Fruit fly (Drosophila melanogaster) whole organism, wandering third instar larva: ENCODE measurements around the gene CG32551.

Experiments used
- Abd-B ChIP-seq: fragments of >200 bp; optimal IDR thresholded peaks from 2 replicates; lab custom pipeline; 2017; ENCODE audit warnings: missing biosample characterization, missing genetic modification characterization
- CG32264 ChIP-seq: fragments of 200-800 bp; sonication (Bioruptor generic); optimal IDR thresholded peaks from 2 replicates; lab custom pipeline; 2016; ENCODE audit warnings: missing biosample characterization, missing genetic modification characterization
- CG9705 ChIP-seq: fragments of 200-800 bp; sonication (Bioruptor generic); optimal IDR thresholded peaks from 2 replicates; lab custom pipeline; 2018; ENCODE audit warnings: missing biosample characterization, mild to moderate bottlenecking, missing genetic modification characterization
- CrebA ChIP-seq: fragments of 200-800 bp; sonication (Bioruptor generic); optimal IDR thresholded peaks from 2 replicates; lab custom pipeline; 2016; ENCODE audit warnings: missing biosample characterization, mild to moderate bottlenecking, missing genetic modification characterization, borderline replicate concordance
- Dif ChIP-seq: fragments of 200-275, 200-300 bp; sonication (Bioruptor generic); optimal IDR thresholded peaks from 2 replicates; lab custom pipeline; 2018; ENCODE audit warnings: missing biosample characterization, missing genetic modification characterization; ENCODE audit not compliant: partially characterized antibody
- HLH106 ChIP-seq: fragments of 200-800 bp; optimal IDR thresholded peaks from 3 replicates; lab custom pipeline; 2019; ENCODE audit warnings: missing biosample characterization, mild to moderate bottlenecking, missing genetic modification characterization, moderate library complexity
- Hnf4 ChIP-seq: fragments of 200-800 bp; sonication (Bioruptor generic); optimal IDR thresholded peaks from 2 replicates; lab custom pipeline; 2016; ENCODE audit warnings: missing biosample characterization, mild to moderate bottlenecking, missing genetic modification characterization
- Hr83 ChIP-seq: fragments of 200-300 bp; sonication (Bioruptor generic); optimal IDR thresholded peaks from 2 replicates; lab custom pipeline; 2016; ENCODE audit warnings: missing biosample characterization, mild to moderate bottlenecking, missing genetic modification characterization, moderate library complexity; ENCODE audit not compliant: poor library complexity, severe bottlenecking
- Jra ChIP-seq: sonication (Bioruptor generic); optimal IDR thresholded peaks from 2 replicates; lab custom pipeline; 2016; ENCODE audit warnings: missing biosample characterization, missing genetic modification characterization
- Mio ChIP-seq: sonication (Bioruptor generic); optimal IDR thresholded peaks from 2 replicates; lab custom pipeline; 2016; ENCODE audit warnings: missing biosample characterization, missing genetic modification characterization
- Myc ChIP-seq: fragments of >200 bp; optimal IDR thresholded peaks from 2 replicates; lab custom pipeline; 2017
- N ChIP-seq: fragments of >200 bp; optimal IDR thresholded peaks from 2 replicates; lab custom pipeline; 2018; ENCODE audit warnings: missing biosample characterization, missing external identifiers, missing genetic modification characterization
- OdsH ChIP-seq: fragments of 200-800 bp; sonication (Bioruptor generic); optimal IDR thresholded peaks from 2 replicates; lab custom pipeline; 2016; ENCODE audit warnings: missing biosample characterization, mild to moderate bottlenecking, missing genetic modification characterization
- Rel ChIP-seq, 2 experiments: fragments of 200-800 bp; sonication (Bioruptor generic) in 1 of 2; optimal IDR thresholded peaks; 2 replicates in 1 of 2; 3 replicates in 1 of 2; lab custom pipeline; 2016 to 2019; ENCODE audit warnings: mild to moderate bottlenecking in 2 of 2, missing biosample characterization in 2 of 2, missing genetic modification characterization in 2 of 2, moderate library complexity in 1 of 2
- Sp1 ChIP-seq: fragments of 200-800 bp; sonication (Bioruptor generic); optimal IDR thresholded peaks from 3 replicates; lab custom pipeline; 2019; ENCODE audit warnings: missing biosample characterization, mild to moderate bottlenecking, missing genetic modification characterization, moderate library complexity
- Vsx2 ChIP-seq: fragments of 200-300, 225-300 bp; sonication (Bioruptor generic); optimal IDR thresholded peaks from 2 replicates; lab custom pipeline; 2018; ENCODE audit warnings: missing biosample characterization, missing genetic modification characterization; ENCODE audit not compliant: partially characterized antibody
- br ChIP-seq: fragments of 200-800 bp; sonication (Bioruptor generic); optimal IDR thresholded peaks from 2 replicates; lab custom pipeline; 2016; ENCODE audit warnings: missing biosample characterization, missing genetic modification characterization
- brk ChIP-seq: fragments of 200-800 bp; sonication (Bioruptor generic); optimal IDR thresholded peaks from 2 replicates; lab custom pipeline; 2016; ENCODE audit warnings: missing biosample characterization, mild to moderate bottlenecking, missing genetic modification characterization
- dl ChIP-seq, 2 experiments: fragments of 175-275, 200-275 bp in 1 of 2; fragments of 200-275 bp in 1 of 2; sonication (Bioruptor generic); optimal IDR thresholded peaks; lab custom pipeline; 2018; ENCODE audit warnings: mild to moderate bottlenecking in 2 of 2, missing biosample characterization in 2 of 2, missing genetic modification characterization in 2 of 2, moderate library complexity in 2 of 2; ENCODE audit not compliant: partially characterized antibody in 2 of 2, insufficient read depth in 1 of 2
- dmrt93B ChIP-seq: fragments of 200-800 bp; sonication (Bioruptor generic); optimal IDR thresholded peaks from 2 replicates; lab custom pipeline; 2018; ENCODE audit warnings: missing biosample characterization, mild to moderate bottlenecking, missing genetic modification characterization
- foxo ChIP-seq, 2 experiments: fragments of 200-800 bp; sonication (Bioruptor generic); optimal IDR thresholded peaks; 2 replicates in 1 of 2; 3 replicates in 1 of 2; lab custom pipeline; 2016 to 2017; ENCODE audit warnings: missing biosample characterization in 2 of 2, missing genetic modification characterization in 2 of 2
- h ChIP-seq: fragments of 200-800 bp; sonication (Bioruptor generic); optimal IDR thresholded peaks from 3 replicates; lab custom pipeline; 2016; ENCODE audit warnings: missing biosample characterization, mild to moderate bottlenecking, missing genetic modification characterization
- jim ChIP-seq: fragments of 175-275, 200-325 bp; sonication (Bioruptor generic); optimal IDR thresholded peaks from 2 replicates; lab custom pipeline; 2016; ENCODE audit warnings: missing biosample characterization, mild to moderate bottlenecking, missing genetic modification characterization
- lola ChIP-seq: fragments of >200 bp; optimal IDR thresholded peaks from 2 replicates; lab custom pipeline; 2017; ENCODE audit warnings: missing biosample characterization, missing genetic modification characterization
- rgr ChIP-seq: fragments of 200-800 bp; sonication (Bioruptor generic); optimal IDR thresholded peaks from 3 replicates; lab custom pipeline; 2016; ENCODE audit warnings: missing biosample characterization, mild to moderate bottlenecking, missing genetic modification characterization
- sage ChIP-seq: fragments of 200-800 bp; sonication (Bioruptor generic); optimal IDR thresholded peaks from 2 replicates; lab custom pipeline; 2016; ENCODE audit warnings: missing biosample characterization, mild to moderate bottlenecking, missing genetic modification characterization
- sv ChIP-seq: fragments of 200-800 bp; sonication (Bioruptor generic); optimal IDR thresholded peaks from 3 replicates; lab custom pipeline; 2016; ENCODE audit warnings: missing biosample characterization, missing genetic modification characterization
- usp ChIP-seq: fragments of >200 bp; optimal IDR thresholded peaks from 2 replicates; lab custom pipeline; 2017; ENCODE audit warnings: missing biosample characterization, missing genetic modification characterization
- woc ChIP-seq: sonication (Bioruptor generic); optimal IDR thresholded peaks from 2 replicates; lab custom pipeline; 2016; ENCODE audit warnings: missing biosample characterization, mild to moderate bottlenecking, missing genetic modification characterization

Gene CG32551

dm6 chrX:18439367-18439766, 699 bp downstream of the CG32551 start, which contains the start of gene CG43841:
TSS of gene CG43841 (plus strand) at chrX:18439667.
- TF ChIP-seq sv (no peak), Abd-B (GFP tag; lab: Kevin White, UChicago) (no peak), OdsH (no peak), N (GFP tag; lab: Kevin White, UChicago) (no peak), brk (no peak), CrebA (GFP tag; lab: Kevin White, UChicago) (no peak), CG9705 (GFP tag; lab: Kevin White, UChicago) (no peak), Dif (GFP tag; lab: Kevin White, UChicago) (no peak), Vsx2 (GFP tag; lab: Kevin White, UChicago) (no peak)

- TF ChIP-seq Hnf4 (GFP tag; lab: Kevin White, UChicago) (no peak), foxo (GFP tag; optimal IDR thresholded peaks at IDR 0.05; lab: Kevin White, UChicago) (no peak), woc (GFP tag; lab: Kevin White, UChicago) (no peak), br (GFP tag; lab: Kevin White, UChicago) (no peak), HLH106 (tag; lab: Kevin White, UChicago) (no peak), Vsx2 (GFP tag; lab: Kevin White, UChicago) (no peak), Hr83 (GFP tag; lab: Kevin White, UChicago) (no peak), rgr (GFP tag; lab: Kevin White, UChicago) (no peak), dl (GFP tag; optimal IDR thresholded peaks at IDR 0.05; lab: Kevin White, UChicago; ENCODE audit: insufficient read depth in 1 of 2, partially characterized antibody in 2 of 2) (no peak), Mio (GFP tag; lab: Kevin White, UChicago) (no peak)
These were observed 1.8 kb downstream of the CG32551 start, which contains the start of gene CG32548 for dm6 chrX:18440481-18440880. TSS of gene CG32548 (minus strand) at chrX:18440581.

- no peak for TF ChIP-seq br (GFP tag; lab: Kevin White, UChicago)
- TF ChIP-seq foxo (GFP tag; optimal IDR thresholded peaks at IDR 0.05; lab: Kevin White, UChicago): no peak
- no peak for TF ChIP-seq Hnf4 (GFP tag; lab: Kevin White, UChicago)
- TF ChIP-seq Myc (lab: Kevin White, UChicago): no peak
- TF ChIP-seq jim: no peak
- TF ChIP-seq Jra (GFP tag; lab: Kevin White, UChicago): no peak
- no peak for TF ChIP-seq Sp1 (GFP tag; lab: Kevin White, UChicago)
- TF ChIP-seq h (GFP tag; lab: Kevin White, UChicago): no peak
- no peak for TF ChIP-seq dmrt93B
- TF ChIP-seq brk: no peak
- TF ChIP-seq HLH106 (tag; lab: Kevin White, UChicago): no peak
- no peak for TF ChIP-seq Dif (GFP tag; lab: Kevin White, UChicago)
- TF ChIP-seq usp: no peak
- no peak for TF ChIP-seq Hr83 (GFP tag; lab: Kevin White, UChicago)
- no peak for TF ChIP-seq CG9705 (GFP tag; lab: Kevin White, UChicago)
- TF ChIP-seq N (GFP tag; lab: Kevin White, UChicago): no peak
These were observed 14.0 kb downstream of the CG32551 start for dm6 chrX:18452717-18453116.

DNA sequence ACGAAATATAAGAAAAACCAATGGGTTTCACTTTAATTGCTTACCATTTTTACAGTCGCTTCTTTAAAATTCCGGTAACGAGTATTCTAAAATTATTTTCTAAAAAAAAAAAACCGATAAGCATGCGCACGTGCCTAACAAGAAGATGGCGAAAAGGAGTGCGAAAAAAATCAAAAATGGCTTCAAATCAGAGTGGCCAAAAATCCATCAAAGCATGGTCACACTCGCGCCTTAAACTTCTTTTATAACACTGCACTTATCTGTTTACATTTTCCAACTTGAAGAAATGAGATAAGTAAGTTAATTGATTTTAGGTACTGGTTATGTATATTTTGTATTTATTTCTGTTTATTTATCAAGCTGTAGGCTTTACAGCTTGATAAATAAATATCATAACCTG, 21.6 kb downstream of the CG32551 start, which contains the start of gene CG43843:
Gene CG43843, minus strand, starts transcription at position 101 of the 400 bp plus-strand sequence.
- TF ChIP-seq HLH106 (tag; lab: Kevin White, UChicago) (no peak), Rel (GFP tag; optimal IDR thresholded peaks at IDR 0.05; lab: Kevin White, UChicago) (no peak), Rel (tag; optimal IDR thresholded peaks at IDR 0.05; lab: Kevin White, UChicago) (no peak), CrebA (GFP tag; lab: Kevin White, UChicago) (no peak), Dif (GFP tag; lab: Kevin White, UChicago) (no peak), br (GFP tag; lab: Kevin White, UChicago) (no peak), woc (GFP tag; lab: Kevin White, UChicago) (no peak), brk (no peak), CG32264 (GFP tag; lab: Kevin White, UChicago) (no peak), dl (GFP tag; optimal IDR thresholded peaks at IDR 0.05; lab: Kevin White, UChicago; ENCODE audit: insufficient read depth in 1 of 2, partially characterized antibody in 2 of 2) (no peak), lola (GFP tag; lab: Kevin White, UChicago) (no peak), Myc (lab: Kevin White, UChicago) (no peak), sv (no peak), CG9705 (GFP tag; lab: Kevin White, UChicago) (no peak), sage (GFP tag; lab: Kevin White, UChicago) (no peak), OdsH (no peak)
